Fruit fly (Drosophila melanogaster) S2 (cell line): ENCODE measurements around the gene CG16727.
A peak's percentile ranks its signal among the peaks of the same experiment; 100 is the strongest.

Experiments used
- CG8478 ChIP-seq: fragments of >200 bp; optimal IDR thresholded peaks from 2 replicates; lab custom pipeline; 2018
- CTCF ChIP-seq, 2 experiments: fragments of >200 bp; optimal IDR thresholded peaks; 2 replicates each; lab custom pipeline; 2018

dm6 chr3R:19657235-19657634 lies 44.1 kb downstream of the CG16727 start:
- TF ChIP-seq CG8478 (no peak), CTCF (optimal IDR thresholded peaks at IDR 0.05; lab: Kevin White, UChicago) (peak; percentile 57 to 73)
